Fruit fly (Drosophila melanogaster): ENCODE data around the gene Ibf2.

The Ibf2 gene

DNA sequence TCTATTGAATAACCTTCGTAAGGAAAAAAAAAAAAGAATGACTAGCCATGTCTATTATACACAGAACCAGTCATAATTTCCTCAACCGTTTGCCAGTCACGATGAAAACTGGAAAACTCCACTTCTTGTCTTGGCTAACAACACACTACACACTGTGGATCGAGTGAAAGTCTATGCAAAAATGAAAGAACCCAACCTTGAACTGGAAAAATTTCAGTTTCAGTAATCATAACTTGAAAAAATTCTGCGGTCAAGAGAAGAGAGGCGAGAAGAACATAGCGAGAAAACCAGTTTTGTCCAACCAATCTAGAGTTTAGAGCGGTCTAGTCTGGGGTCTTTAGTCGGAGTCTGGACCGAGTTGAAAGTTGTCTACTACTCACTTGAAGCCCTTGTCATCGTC lies 40.7 kb downstream of the Ibf2 start:
- no peak for TF ChIP-seq CG17806 (tag; optimal IDR thresholded peaks at IDR 0.05)
- TF ChIP-seq CG34367 (tag; optimal IDR thresholded peaks at IDR 0.05): no peak
- TF ChIP-seq Snoo (tag; optimal IDR thresholded peaks at IDR 0.05): no peak
- peak; percentile 31 for TF ChIP-seq CG8301 (tag; optimal IDR thresholded peaks at IDR 0.05)
- TF ChIP-seq EcR (GFP tag; optimal IDR thresholded peaks at IDR 0.05): peak; percentile 47
- TF ChIP-seq CG14655 (GFP tag; optimal IDR thresholded peaks at IDR 0.05): peak; percentile 19
- TF ChIP-seq CG8159 (tag; optimal IDR thresholded peaks at IDR 0.05): no peak

- no peak for TF ChIP-seq CG12605 (GFP tag; IDR thresholded peaks at IDR 0.05)
- no peak for TF ChIP-seq rn (GFP tag; IDR thresholded peaks at IDR 0.05)
- TF ChIP-seq CG17806 (tag; optimal IDR thresholded peaks at IDR 0.05): no peak
- no peak for TF ChIP-seq CG32121 (GFP tag; IDR thresholded peaks at IDR 0.05)
- no peak for TF ChIP-seq CG34367 (tag; optimal IDR thresholded peaks at IDR 0.05)
Measured at dm6 chr3R:9215551-9215950, 42.8 kb downstream of the Ibf2 start.

DNA sequence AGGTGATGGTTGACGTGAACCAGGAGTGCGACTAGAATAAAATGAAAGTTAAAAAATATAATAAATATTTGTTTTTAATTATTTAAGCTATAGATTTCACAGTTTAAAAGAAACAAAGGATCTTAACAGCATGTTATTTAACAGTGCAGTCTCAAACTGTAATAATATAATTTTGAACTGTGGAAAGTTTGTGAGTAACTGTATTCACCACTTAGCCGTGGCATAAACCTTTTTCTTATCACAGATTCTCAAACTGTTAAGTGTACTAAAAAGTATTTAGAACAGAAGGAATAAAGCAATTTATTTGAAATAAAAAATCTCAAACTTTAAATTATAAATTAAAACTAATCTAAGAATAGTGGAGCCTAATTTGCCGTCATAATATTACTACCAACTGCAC lies 44.1 kb downstream of the Ibf2 start:
- TF ChIP-seq CG10348 (GFP tag; IDR thresholded peaks at IDR 0.05): no peak
- no peak for TF ChIP-seq fd96Ca (GFP tag; IDR thresholded peaks at IDR 0.05)
- no peak for TF ChIP-seq CG32121 (GFP tag; IDR thresholded peaks at IDR 0.05)
- TF ChIP-seq rn (GFP tag; IDR thresholded peaks at IDR 0.05): no peak
- TF ChIP-seq D1 (tag; optimal IDR thresholded peaks at IDR 0.05): peak; percentile 74

- TF ChIP-seq CG10348 (GFP tag; IDR thresholded peaks at IDR 0.05) (no peak), CG34367 (tag; optimal IDR thresholded peaks at IDR 0.05) (peak; percentile 21), EcR (GFP tag; optimal IDR thresholded peaks at IDR 0.05) (no peak), gl (tag; optimal IDR thresholded peaks at IDR 0.05) (no peak), Ets98B (GFP tag; IDR thresholded peaks at IDR 0.05) (no peak), CG14655 (GFP tag; optimal IDR thresholded peaks at IDR 0.05) (peak; percentile 51), CG13204 (GFP tag; optimal IDR thresholded peaks at IDR 0.05) (no peak), CG9948 (tag; optimal IDR thresholded peaks at IDR 0.05) (peak; percentile 30), fd96Ca (GFP tag; IDR thresholded peaks at IDR 0.05) (no peak), CG32121 (GFP tag; IDR thresholded peaks at IDR 0.05) (no peak), D1 (tag; optimal IDR thresholded peaks at IDR 0.05) (no peak), CG12605 (GFP tag; IDR thresholded peaks at IDR 0.05) (no peak), CG8301 (tag; optimal IDR thresholded peaks at IDR 0.05) (peak; percentile 30), CG15710 (tag; optimal IDR thresholded peaks at IDR 0.05) (peak; percentile 36), Pif1A (GFP tag; optimal IDR thresholded peaks at IDR 0.05) (no peak), CG17806 (tag; optimal IDR thresholded peaks at IDR 0.05) (peak; percentile 20), rn (GFP tag; IDR thresholded peaks at IDR 0.05) (no peak), CG8159 (tag; optimal IDR thresholded peaks at IDR 0.05) (peak; percentile 49), Snoo (tag; optimal IDR thresholded peaks at IDR 0.05) (peak; percentile 2), CG4496 (GFP tag; IDR thresholded peaks at IDR 0.05) (peak; percentile 42; the same call in 1 of the 3 replicates), Pif1B (GFP tag; optimal IDR thresholded peaks at IDR 0.05) (no peak)
Measured at dm6 chr3R:9213029-9213428, 45.3 kb downstream of the Ibf2 start.

Data from whole organism, pupa.